Worm (Caenorhabditis elegans) whole organism, L1 larva: ENCODE data around the gene syf-2.

Source experiments
- C04F5.9 ChIP-seq: sonication (generic microtip); optimal IDR thresholded peaks from 2 replicates; lab custom pipeline; 2016; ENCODE audit warnings: missing genetic modification characterization, missing compliant biosample characterization
- C16A3.4 ChIP-seq: fragments of 150-350 bp; optimal IDR thresholded peaks from 2 replicates; lab custom pipeline; 2014; ENCODE audit warnings: missing biosample characterization, missing genetic modification characterization
- C34B4.2 ChIP-seq: sonication (generic microtip); optimal IDR thresholded peaks from 2 replicates; lab custom pipeline; 2017; ENCODE audit warnings: mild to moderate bottlenecking, missing genetic modification characterization, missing compliant biosample characterization
- alr-1 ChIP-seq: fragments of 200-800 bp; sonication (Bioruptor generic); optimal IDR thresholded peaks from 2 replicates; lab custom pipeline; 2018; ENCODE audit warnings: borderline replicate concordance, mild to moderate bottlenecking, missing genetic modification characterization, missing compliant biosample characterization
- aly-2 ChIP-seq: fragments of 150-350 bp; optimal IDR thresholded peaks from 2 replicates; lab custom pipeline; 2014; ENCODE audit warnings: missing biosample characterization, missing genetic modification characterization
- ama-1 ChIP-seq: fragments of 150-350 bp; optimal IDR thresholded peaks from 2 replicates; lab custom pipeline; 2014
- blmp-1 ChIP-seq: fragments of 150-350 bp; optimal IDR thresholded peaks from 2 replicates; lab custom pipeline; 2014; ENCODE audit warnings: missing biosample characterization, missing genetic modification characterization
- ceh-63 ChIP-seq: fragments of 200-800 bp; sonication (Bioruptor generic); optimal IDR thresholded peaks from 2 replicates; lab custom pipeline; 2018; ENCODE audit warnings: mild to moderate bottlenecking, missing genetic modification characterization, missing compliant biosample characterization
- ceh-82 ChIP-seq, 3 experiments: fragments of 150-350 bp in 1 of 3; sonication (generic microtip) in 2 of 3; optimal IDR thresholded peaks; 2 replicates each; lab custom pipeline; 2014 to 2017; ENCODE audit warnings: missing biosample characterization in 3 of 3, missing genetic modification characterization in 3 of 3
- dpl-1 ChIP-seq, 3 experiments: fragments of 150-350 bp in 2 of 3; sonication (generic microtip) in 1 of 3; optimal IDR thresholded peaks; 2 replicates each; lab custom pipeline; 2014 to 2017; ENCODE audit warnings: missing biosample characterization in 3 of 3, missing genetic modification characterization in 3 of 3, missing genetic modification reagents in 3 of 3
- dsc-1 ChIP-seq: sonication (generic microtip); optimal IDR thresholded peaks from 2 replicates; lab custom pipeline; 2016; ENCODE audit warnings: mild to moderate bottlenecking, missing genetic modification characterization, missing compliant biosample characterization
- efl-1 ChIP-seq, 4 experiments: fragments of 150-350 bp; optimal IDR thresholded peaks in 3 of 4; peaks in 1 of 4; 1 replicate in 1 of 4; 2 replicates in 3 of 4; lab custom pipeline; 2014; ENCODE audit warnings: missing biosample characterization in 2 of 4, missing genetic modification characterization in 2 of 4, missing genetic modification reagents in 2 of 4
- egl-13 ChIP-seq: sonication (generic microtip); optimal IDR thresholded peaks from 2 replicates; lab custom pipeline; 2016; ENCODE audit warnings: missing genotype, missing genetic modification reagents, missing genetic modification characterization, missing compliant biosample characterization
- elt-2 ChIP-seq: sonication (generic microtip); optimal IDR thresholded peaks from 2 replicates; lab custom pipeline; 2016; ENCODE audit warnings: missing genetic modification characterization, mild to moderate bottlenecking, inconsistent platforms, missing compliant biosample characterization, missing genetic modification reagents
- elt-3 ChIP-seq, 6 experiments: fragments of 150-350 bp in 1 of 6; sonication (generic microtip); optimal IDR thresholded peaks; 2 replicates each; lab custom pipeline; 2017 to 2018; ENCODE audit warnings: missing biosample characterization in 6 of 6, missing genetic modification characterization in 6 of 6, inconsistent platforms in 1 of 6
- fkh-8 ChIP-seq: sonication (generic microtip); optimal IDR thresholded peaks from 2 replicates; lab custom pipeline; 2016; ENCODE audit warnings: mild to moderate bottlenecking, missing genetic modification characterization, missing compliant biosample characterization
- fos-1 ChIP-seq: fragments of 150-350 bp; optimal IDR thresholded peaks from 2 replicates; lab custom pipeline; 2014; ENCODE audit warnings: missing biosample characterization, missing genetic modification characterization
- hlh-4 ChIP-seq: sonication (generic microtip); optimal IDR thresholded peaks from 2 replicates; lab custom pipeline; 2016; ENCODE audit warnings: mild to moderate bottlenecking, missing genetic modification characterization, missing compliant biosample characterization
- irx-1 ChIP-seq: sonication (generic microtip); optimal IDR thresholded peaks from 2 replicates; lab custom pipeline; 2016; ENCODE audit warnings: missing genetic modification characterization, missing compliant biosample characterization
- jun-1 ChIP-seq: fragments of 150-350 bp; optimal IDR thresholded peaks from 2 replicates; lab custom pipeline; 2014; ENCODE audit warnings: missing biosample characterization, missing genetic modification reagents, missing genetic modification characterization
- lin-13 ChIP-seq: fragments of 150-350 bp; optimal IDR thresholded peaks from 2 replicates; lab custom pipeline; 2014; ENCODE audit warnings: missing biosample characterization, missing genetic modification reagents, missing genetic modification characterization
- lin-14 ChIP-seq: fragments of 200-800 bp; sonication (Bioruptor generic); optimal IDR thresholded peaks from 2 replicates; lab custom pipeline; 2018; ENCODE audit warnings: mild to moderate bottlenecking, missing genetic modification characterization, moderate library complexity, missing compliant biosample characterization
- lin-15B ChIP-seq: fragments of 150-350 bp; sonication (generic microtip); optimal IDR thresholded peaks from 3 replicates; lab custom pipeline; 2014; ENCODE audit warnings: missing biosample characterization, missing genetic modification characterization
- lin-35 ChIP-seq, 2 experiments: fragments of 150-350 bp; optimal IDR thresholded peaks; 2 replicates each; lab custom pipeline; 2014; ENCODE audit warnings: missing biosample characterization in 2 of 2, missing genetic modification characterization in 2 of 2, missing genetic modification reagents in 2 of 2
- lin-39 ChIP-seq: fragments of 150-350 bp; optimal IDR thresholded peaks from 2 replicates; lab custom pipeline; 2014; ENCODE audit warnings: missing biosample characterization, missing genetic modification reagents, missing genetic modification characterization
- lsy-2 ChIP-seq, 2 experiments: fragments of 150-350 bp; optimal IDR thresholded peaks; 2 replicates each; lab custom pipeline; 2014; ENCODE audit warnings: missing biosample characterization in 2 of 2, missing genetic modification characterization in 2 of 2
- mab-9 ChIP-seq: fragments of 200-800 bp; sonication (Bioruptor generic); IDR thresholded peaks from 2 replicates; pipeline ENCODE4 v1.3.6; 2022; ENCODE audit warnings: missing genetic modification reagents, missing genetic modification characterization, missing compliant biosample characterization
- mdl-1 ChIP-seq, 2 experiments: fragments of 150-350 bp; optimal IDR thresholded peaks; 2 replicates each; lab custom pipeline; 2014 to 2017; ENCODE audit warnings: missing biosample characterization in 2 of 2, missing genetic modification characterization in 2 of 2, inconsistent platforms in 1 of 2
- mep-1 ChIP-seq: fragments of 150-350 bp; optimal IDR thresholded peaks from 2 replicates; lab custom pipeline; 2014; ENCODE audit warnings: missing biosample characterization, missing genetic modification characterization
- nhr-11 ChIP-seq: fragments of 150-350 bp; optimal IDR thresholded peaks from 2 replicates; lab custom pipeline; 2014; ENCODE audit warnings: missing biosample characterization, missing genetic modification characterization
- nhr-12 ChIP-seq: sonication (generic microtip); optimal IDR thresholded peaks from 2 replicates; lab custom pipeline; 2017; ENCODE audit warnings: missing biosample characterization, missing genetic modification characterization
- nhr-19 ChIP-seq: fragments of 200-800 bp; sonication (Bioruptor generic); conservative IDR thresholded peaks from 2 replicates; pipeline ENCODE4 v1.3.6; 2022; ENCODE audit warnings: missing genetic modification characterization, missing compliant biosample characterization
- nhr-20 ChIP-seq: sonication (generic microtip); optimal IDR thresholded peaks from 2 replicates; lab custom pipeline; 2016; ENCODE audit warnings: mild to moderate bottlenecking, missing genetic modification characterization, missing compliant biosample characterization
- nhr-28 ChIP-seq: fragments of 150-350 bp; optimal IDR thresholded peaks from 2 replicates; lab custom pipeline; 2014; ENCODE audit warnings: missing biosample characterization, missing genetic modification characterization
- nhr-71 ChIP-seq: sonication (generic microtip); optimal IDR thresholded peaks from 2 replicates; lab custom pipeline; 2016; ENCODE audit warnings: mild to moderate bottlenecking, missing genetic modification characterization, moderate library complexity, missing compliant biosample characterization
- nhr-76 ChIP-seq: sonication (generic microtip); optimal IDR thresholded peaks from 2 replicates; lab custom pipeline; 2017; ENCODE audit warnings: missing biosample characterization, missing genetic modification characterization
- nhr-77 ChIP-seq: fragments of 150-350 bp; optimal IDR thresholded peaks from 2 replicates; lab custom pipeline; 2014; ENCODE audit warnings: missing biosample characterization, missing genetic modification characterization
- nhr-84 ChIP-seq: sonication (generic microtip); optimal IDR thresholded peaks from 2 replicates; lab custom pipeline; 2017; ENCODE audit warnings: missing biosample characterization, missing genetic modification characterization
- nhr-85 ChIP-seq: sonication (generic microtip); peaks from one replicate; lab custom pipeline; 2016; ENCODE audit warnings: missing genetic modification characterization, inconsistent platforms, missing compliant biosample characterization
- nhr-90 ChIP-seq: sonication (generic microtip); optimal IDR thresholded peaks from 2 replicates; lab custom pipeline; 2016; ENCODE audit warnings: mild to moderate bottlenecking, missing genetic modification characterization, missing compliant biosample characterization; ENCODE audit not compliant: poor library complexity
- pax-3 ChIP-seq: fragments of 200-800 bp; sonication (Bioruptor generic); optimal IDR thresholded peaks from 2 replicates; lab custom pipeline; 2018; ENCODE audit warnings: mild to moderate bottlenecking, missing genetic modification characterization, moderate library complexity, missing compliant biosample characterization
- pqm-1 ChIP-seq: sonication (generic microtip); optimal IDR thresholded peaks from 3 replicates; lab custom pipeline; 2017; ENCODE audit warnings: missing biosample characterization, missing genetic modification characterization
- rnt-1 ChIP-seq: sonication (generic microtip); optimal IDR thresholded peaks from 2 replicates; lab custom pipeline; 2016; ENCODE audit warnings: mild to moderate bottlenecking, missing genetic modification characterization, moderate library complexity, missing compliant biosample characterization
- skn-1 ChIP-seq: fragments of 150-350 bp; optimal IDR thresholded peaks from 2 replicates; lab custom pipeline; 2014; ENCODE audit warnings: missing biosample characterization, missing genetic modification characterization
- snu-23 ChIP-seq: sonication (generic microtip); optimal IDR thresholded peaks from 2 replicates; lab custom pipeline; 2016; ENCODE audit warnings: missing genetic modification characterization, missing compliant biosample characterization
- sptf-1 ChIP-seq: fragments of 150-350 bp; optimal IDR thresholded peaks from 2 replicates; lab custom pipeline; 2014; ENCODE audit warnings: missing biosample characterization, missing genetic modification characterization
- tbx-2 ChIP-seq: sonication (generic microtip); optimal IDR thresholded peaks from 2 replicates; lab custom pipeline; 2016; ENCODE audit warnings: missing genetic modification characterization, missing compliant biosample characterization
- unc-130 ChIP-seq: fragments of 150-350 bp; optimal IDR thresholded peaks from 2 replicates; lab custom pipeline; 2017; ENCODE audit warnings: missing biosample characterization, missing genetic modification characterization, inconsistent platforms
- unc-30 ChIP-seq: sonication (generic microtip); optimal IDR thresholded peaks from 2 replicates; lab custom pipeline; 2017; ENCODE audit warnings: missing biosample characterization, missing genetic modification characterization
- unc-62 ChIP-seq: fragments of 150-350 bp; optimal IDR thresholded peaks from 2 replicates; lab custom pipeline; 2014; ENCODE audit warnings: missing biosample characterization, missing genetic modification reagents, missing genetic modification characterization
- ztf-11 ChIP-seq, 2 experiments: sonication (generic microtip); optimal IDR thresholded peaks; 2 replicates each; lab custom pipeline; 2016 to 2017; ENCODE audit warnings: missing genetic modification characterization in 2 of 2, missing biosample characterization in 1 of 2, missing compliant biosample characterization in 1 of 2
- ztf-4 ChIP-seq: fragments of 150-350 bp; optimal IDR thresholded peaks from 2 replicates; lab custom pipeline; 2014; ENCODE audit warnings: missing biosample characterization, missing genetic modification characterization

Gene syf-2

ce11 chrIII:7181822-7182221 is 19.9 kb upstream of the syf-2 start, which contains the start of gene epg-4:
Gene epg-4 (plus strand): TSS chrIII:7182167.
- no peak for TF ChIP-seq tbx-2 (tag; lab: Kevin White, UChicago)
- no peak for TF ChIP-seq lin-15B
- no peak for TF ChIP-seq lin-39 (tag; lab: Kevin White, UChicago)
- TF ChIP-seq dpl-1 (GFP tag; optimal IDR thresholded peaks at IDR 0.05; lab: Kevin White, UChicago) = peak; percentile 9 to 53 (median 41)
- no peak for TF ChIP-seq ceh-63 (GFP tag; lab: Kevin White, UChicago)
- no peak for TF ChIP-seq nhr-90 (tag; lab: Kevin White, UChicago)
- TF ChIP-seq nhr-85 = peak; percentile 36
- TF ChIP-seq blmp-1 (tag; lab: Kevin White, UChicago) = peak; percentile 33
- TF ChIP-seq mab-9 (GFP tag; lab: Robert Waterston, UW) = no peak
- TF ChIP-seq skn-1 = peak; percentile 47
- no peak for TF ChIP-seq nhr-28 (tag; lab: Kevin White, UChicago)
- peak; percentile 36 for TF ChIP-seq snu-23 (GFP tag; lab: Kevin White, UChicago)
- no peak for TF ChIP-seq rnt-1 (tag; lab: Kevin White, UChicago)
- no peak for TF ChIP-seq pax-3 (tag; lab: Kevin White, UChicago)
- no peak for TF ChIP-seq ama-1 (lab: Kevin White, UChicago)
- peak; percentile 15 for TF ChIP-seq nhr-20 (tag; lab: Kevin White, UChicago)
- TF ChIP-seq C04F5.9 (tag; lab: Kevin White, UChicago) = no peak
- TF ChIP-seq egl-13 (tag; lab: Kevin White, UChicago) = no peak
- TF ChIP-seq lsy-2 (tag; optimal IDR thresholded peaks at IDR 0.05; lab: Kevin White, UChicago) = peak in 1 of 2 experiments; percentile 69
- no peak for TF ChIP-seq nhr-11 (tag; lab: Kevin White, UChicago)
- TF ChIP-seq irx-1 (tag; lab: Kevin White, UChicago) = no peak
- peak; percentile 41 for TF ChIP-seq nhr-71 (tag; lab: Kevin White, UChicago)
- no peak for TF ChIP-seq aly-2
- peak; percentile 3 for TF ChIP-seq nhr-77 (tag; lab: Kevin White, UChicago)
- no peak for TF ChIP-seq pqm-1
- no peak for TF ChIP-seq unc-30 (tag; lab: Kevin White, UChicago)
- no peak for TF ChIP-seq dsc-1 (tag; lab: Kevin White, UChicago)
- TF ChIP-seq unc-130 (tag; lab: Kevin White, UChicago) = peak; percentile 22
- TF ChIP-seq mdl-1 (tag; optimal IDR thresholded peaks at IDR 0.05; lab: Kevin White, UChicago) = peak in 1 of 2 experiments; percentile 22
- no peak for TF ChIP-seq nhr-19 (GFP tag; lab: Robert Waterston, UW)
- no peak for TF ChIP-seq ztf-4
- no peak for TF ChIP-seq sptf-1
- TF ChIP-seq fkh-8 = no peak
- peak; percentile 70 for TF ChIP-seq lin-14 (GFP tag; lab: Kevin White, UChicago)
- TF ChIP-seq efl-1 (optimal IDR thresholded peaks at IDR 0.05; lab: Kevin White, UChicago) = peak; percentile 19 to 57
- peak; percentile 45 to 93 for TF ChIP-seq efl-1 (GFP tag; optimal IDR thresholded peaks at IDR 0.05 in 1 of 2; lab: Kevin White, UChicago)
- no peak for TF ChIP-seq alr-1
- TF ChIP-seq C34B4.2 = no peak
- TF ChIP-seq lin-13 (GFP tag; lab: Kevin White, UChicago) = no peak
- peak in 1 of 6 experiments; percentile 13 for TF ChIP-seq elt-3 (tag; optimal IDR thresholded peaks at IDR 0.05; lab: Kevin White, UChicago)
- no peak for TF ChIP-seq nhr-12 (tag; lab: Kevin White, UChicago)
- peak; percentile 50 for TF ChIP-seq C16A3.4 (tag; lab: Kevin White, UChicago)
- TF ChIP-seq mep-1 (tag; lab: Kevin White, UChicago) = no peak
- peak; percentile 42 to 79 for TF ChIP-seq lin-35 (GFP tag; optimal IDR thresholded peaks at IDR 0.05; lab: Kevin White, UChicago)
- no peak for TF ChIP-seq fos-1 (tag; lab: Kevin White, UChicago)
- no peak for TF ChIP-seq ztf-11 (tag; optimal IDR thresholded peaks at IDR 0.05; lab: Kevin White, UChicago)
- no peak for TF ChIP-seq elt-2 (tag; lab: Kevin White, UChicago)
- no peak for TF ChIP-seq nhr-76
- TF ChIP-seq hlh-4 (tag; lab: Kevin White, UChicago) = no peak
- TF ChIP-seq ceh-82 (tag; optimal IDR thresholded peaks at IDR 0.05; lab: Kevin White, UChicago) = peak in 1 of 3 experiments; percentile 11
- TF ChIP-seq unc-62 (GFP tag; lab: Kevin White, UChicago) = no peak
- TF ChIP-seq jun-1 (tag; lab: Kevin White, UChicago) = no peak
- TF ChIP-seq nhr-84 (tag; lab: Kevin White, UChicago) = no peak
